Fruit fly (Drosophila melanogaster) whole organism, embryonic: Measurements from ENCODE around the gene eIF3i.

Experiments
- Atf-2 ChIP-seq: fragments of 200-800 bp; sonication (Bioruptor generic); optimal IDR thresholded peaks from 2 replicates; lab custom pipeline; 2016; ENCODE audit warnings: missing biosample characterization, missing genetic modification characterization
- Bgb ChIP-seq: fragments of 200-800 bp; sonication (Bioruptor generic); IDR thresholded peaks from 2 replicates; pipeline ENCODE4 v1.3.6; 2022; ENCODE audit warnings: missing biosample characterization, missing genetic modification characterization; ENCODE audit not compliant: partially characterized antibody
- CG10979 ChIP-seq: fragments of 200-800 bp; sonication (Bioruptor generic); optimal IDR thresholded peaks from 2 replicates; lab custom pipeline; 2018; ENCODE audit warnings: missing biosample characterization, mild to moderate bottlenecking, missing genetic modification characterization, moderate library complexity
- CG13287 ChIP-seq: fragments of 200-800 bp; sonication (Bioruptor generic); IDR thresholded peaks from 2 replicates; pipeline ENCODE4 v1.3.6; 2022; ENCODE audit warnings: missing biosample characterization, missing genetic modification characterization; ENCODE audit not compliant: partially characterized antibody
- CG13624 ChIP-seq: fragments of 200-800 bp; sonication (Bioruptor generic); optimal IDR thresholded peaks from 2 replicates; lab custom pipeline; 2016; ENCODE audit warnings: missing biosample characterization, missing genetic modification characterization
- CG14667 ChIP-seq: fragments of 200-800 bp; sonication (Bioruptor generic); IDR thresholded peaks from 2 replicates; pipeline ENCODE4 v1.3.6; 2022; ENCODE audit warnings: missing biosample characterization, missing genetic modification characterization
- CG1832 ChIP-seq: fragments of 200-800 bp; sonication (Bioruptor generic); optimal IDR thresholded peaks from 2 replicates; lab custom pipeline; 2017; ENCODE audit warnings: missing biosample characterization, mild to moderate bottlenecking, missing genetic modification characterization, inconsistent platforms
- CG2712 ChIP-seq: fragments of 200-800 bp; optimal IDR thresholded peaks from 3 replicates; lab custom pipeline; 2019; ENCODE audit warnings: missing biosample characterization, mild to moderate bottlenecking, missing genetic modification characterization, moderate library complexity
- CG2875 ChIP-seq: fragments of 200-800 bp; sonication (Bioruptor generic); optimal IDR thresholded peaks from 2 replicates; lab custom pipeline; 2017; ENCODE audit warnings: missing biosample characterization, mild to moderate bottlenecking, missing genetic modification characterization, missing genetic modification reagents
- CG30431 ChIP-seq: fragments of 200-800 bp; sonication (Bioruptor generic); optimal IDR thresholded peaks from 2 replicates; lab custom pipeline; 2017; ENCODE audit warnings: missing biosample characterization, missing genetic modification characterization
- CG31441 ChIP-seq: fragments of 200-800 bp; sonication (Bioruptor generic); IDR thresholded peaks from 2 replicates; pipeline ENCODE4 v1.3.6; 2022; ENCODE audit warnings: missing biosample characterization, missing genetic modification characterization
- CG3163 ChIP-seq: fragments of 200-800 bp; sonication (Bioruptor generic); optimal IDR thresholded peaks from 3 replicates; lab custom pipeline; 2016; ENCODE audit warnings: missing biosample characterization, missing genetic modification characterization
- CG34376 ChIP-seq: fragments of 200-800 bp; sonication (Bioruptor generic); optimal IDR thresholded peaks from 2 replicates; lab custom pipeline; 2018; ENCODE audit warnings: missing biosample characterization, mild to moderate bottlenecking, missing genetic modification characterization
- CG3847 ChIP-seq: fragments of 200-800 bp; sonication (Bioruptor generic); IDR thresholded peaks from 2 replicates; pipeline ENCODE4 v1.3.6; 2022; ENCODE audit warnings: missing biosample characterization, missing genetic modification characterization
- CG3995 ChIP-seq: fragments of 200-800 bp; sonication (Bioruptor generic); optimal IDR thresholded peaks from 3 replicates; lab custom pipeline; 2016; ENCODE audit warnings: missing biosample characterization, missing genetic modification characterization
- CG4424 ChIP-seq: fragments of 200-800 bp; sonication (Bioruptor generic); optimal IDR thresholded peaks from 3 replicates; lab custom pipeline; 2016; ENCODE audit warnings: missing biosample characterization, missing genetic modification characterization
- CG5180 ChIP-seq: fragments of 200-800 bp; sonication (Bioruptor generic); optimal IDR thresholded peaks from 3 replicates; lab custom pipeline; 2017; ENCODE audit warnings: missing biosample characterization, missing genetic modification characterization, mild to moderate bottlenecking, moderate library complexity, missing genetic modification reagents
- CG6175 ChIP-seq: fragments of 200-800 bp; sonication (Bioruptor generic); IDR thresholded peaks from 3 replicates; pipeline ENCODE4 v1.3.6; 2022; ENCODE audit warnings: missing biosample characterization, missing genetic modification characterization
- CG7357 ChIP-seq: fragments of 200-800 bp; sonication (Bioruptor generic); IDR thresholded peaks from 3 replicates; pipeline ENCODE4 v1.3.6; 2022; ENCODE audit warnings: missing biosample characterization, missing genetic modification characterization
- CG7556 ChIP-seq: fragments of 200-800 bp; sonication (Bioruptor generic); optimal IDR thresholded peaks from 2 replicates; lab custom pipeline; 2017; ENCODE audit warnings: missing biosample characterization, mild to moderate bottlenecking, missing genetic modification characterization
- CG8359 ChIP-seq: fragments of 200-800 bp; sonication (Bioruptor generic); optimal IDR thresholded peaks from 2 replicates; lab custom pipeline; 2017; ENCODE audit warnings: missing biosample characterization, mild to moderate bottlenecking, missing genetic modification characterization, borderline replicate concordance
- CG8924 ChIP-seq: fragments of 200-800 bp; optimal IDR thresholded peaks from 3 replicates; lab custom pipeline; 2019; ENCODE audit warnings: missing biosample characterization, mild to moderate bottlenecking, missing genetic modification characterization, moderate library complexity
- HmgZ ChIP-seq: fragments of 200-800 bp; sonication (Bioruptor generic); optimal IDR thresholded peaks from 2 replicates; lab custom pipeline; 2018; ENCODE audit warnings: missing biosample characterization, mild to moderate bottlenecking, missing genetic modification characterization
- Hmx ChIP-seq: fragments of 200-800 bp; sonication (Bioruptor generic); optimal IDR thresholded peaks from 2 replicates; lab custom pipeline; 2016; ENCODE audit warnings: missing biosample characterization, missing genetic modification characterization
- Hr3 ChIP-seq: fragments of 200-800 bp; sonication (Bioruptor generic); optimal IDR thresholded peaks from 3 replicates; lab custom pipeline; 2016; ENCODE audit warnings: missing biosample characterization, missing genetic modification characterization
- Kr ChIP-seq: fragments of 200-800 bp; sonication (Bioruptor generic); optimal IDR thresholded peaks from 2 replicates; lab custom pipeline; 2017; ENCODE audit warnings: missing biosample characterization, mild to moderate bottlenecking, missing genetic modification characterization
- MBD-R2 ChIP-seq: fragments of 200-800 bp; sonication (Bioruptor generic); IDR thresholded peaks from 2 replicates; pipeline ENCODE4 v1.3.6; 2022; ENCODE audit warnings: missing biosample characterization, missing genetic modification characterization
- Meics ChIP-seq: fragments of 200-800 bp; sonication (Bioruptor generic); optimal IDR thresholded peaks from 2 replicates; lab custom pipeline; 2017; ENCODE audit warnings: missing biosample characterization, mild to moderate bottlenecking, missing genetic modification characterization
- Ptx1 ChIP-seq: fragments of 200-800 bp; sonication (Bioruptor generic); IDR thresholded peaks from 2 replicates; pipeline ENCODE4 v1.3.6; 2022; ENCODE audit warnings: missing biosample characterization, missing genetic modification characterization
- Scr ChIP-seq: fragments of 200-800 bp; sonication (Bioruptor generic); IDR thresholded peaks from 2 replicates; pipeline ENCODE4 v1.3.6; 2022; ENCODE audit warnings: missing biosample characterization, missing genetic modification characterization; ENCODE audit not compliant: partially characterized antibody
- Sin3A ChIP-seq: fragments of >200 bp; optimal IDR thresholded peaks from 2 replicates; lab custom pipeline; 2018
- TFAM ChIP-seq: fragments of 200-800 bp; sonication (Bioruptor generic); optimal IDR thresholded peaks from 2 replicates; lab custom pipeline; 2017; ENCODE audit warnings: missing biosample characterization, missing genetic modification characterization, inconsistent platforms
- crc ChIP-seq: fragments of 200-800 bp; sonication (Bioruptor generic); optimal IDR thresholded peaks from 2 replicates; lab custom pipeline; 2016; ENCODE audit warnings: missing biosample characterization, missing genetic modification characterization
- disco-r ChIP-seq: fragments of 200-800 bp; sonication (Bioruptor generic); optimal IDR thresholded peaks from 2 replicates; lab custom pipeline; 2016; ENCODE audit warnings: missing biosample characterization, missing genetic modification characterization
- emc ChIP-seq: fragments of 200-800 bp; sonication (Bioruptor generic); optimal IDR thresholded peaks from 2 replicates; lab custom pipeline; 2016; ENCODE audit warnings: missing biosample characterization, missing genetic modification characterization
- kay ChIP-seq: fragments of 200-800 bp; sonication (Bioruptor generic); optimal IDR thresholded peaks from 2 replicates; lab custom pipeline; 2016; ENCODE audit warnings: missing biosample characterization, missing genetic modification characterization
- ken ChIP-seq: fragments of 200-800 bp; sonication (Bioruptor generic); IDR thresholded peaks from 3 replicates; pipeline ENCODE4 v1.3.6; 2022; ENCODE audit warnings: missing biosample characterization, missing genetic modification characterization
- lov ChIP-seq, 2 experiments: fragments of 200-800 bp in 1 of 2; fragments of >200 bp in 1 of 2; sonication (Bioruptor generic) in 1 of 2; IDR thresholded peaks in 1 of 2; optimal IDR thresholded peaks in 1 of 2; 2 replicates in 1 of 2; 3 replicates in 1 of 2; pipeline versions ENCODE4 v1.3.6 to Lab custom; 2017 to 2022; ENCODE audit warnings: missing biosample characterization in 1 of 2, missing genetic modification characterization in 1 of 2
- oc ChIP-seq: fragments of 200-800 bp; sonication (Bioruptor generic); optimal IDR thresholded peaks from 2 replicates; lab custom pipeline; 2018; ENCODE audit warnings: missing biosample characterization, mild to moderate bottlenecking, missing genetic modification characterization, moderate library complexity
- pho ChIP-seq: fragments of 200-800 bp; sonication (Bioruptor generic); optimal IDR thresholded peaks from 2 replicates; lab custom pipeline; 2016; ENCODE audit warnings: missing biosample characterization, missing genetic modification characterization
- psq ChIP-seq: fragments of 200-800 bp; sonication (Bioruptor generic); optimal IDR thresholded peaks from 2 replicates; lab custom pipeline; 2017; ENCODE audit warnings: missing biosample characterization, missing genetic modification characterization
- ro ChIP-seq: fragments of 200-800 bp; sonication (Bioruptor generic); IDR thresholded peaks from 2 replicates; pipeline ENCODE4 v1.3.6; 2022; ENCODE audit warnings: missing biosample characterization, missing genetic modification characterization
- run ChIP-seq: fragments of 200-800 bp; sonication (Bioruptor generic); optimal IDR thresholded peaks from 3 replicates; lab custom pipeline; 2018; ENCODE audit warnings: missing biosample characterization, mild to moderate bottlenecking, missing genetic modification characterization
- sens ChIP-seq: fragments of 200-800 bp; sonication (Bioruptor generic); peaks from one replicate; lab custom pipeline; 2016; ENCODE audit warnings: missing biosample characterization, missing genetic modification characterization
- slp2 ChIP-seq: fragments of 200-800 bp; sonication (Bioruptor generic); optimal IDR thresholded peaks from 2 replicates; lab custom pipeline; 2016; ENCODE audit warnings: missing biosample characterization, missing genetic modification characterization
- sr ChIP-seq: fragments of 200-800 bp; sonication (Bioruptor generic); IDR thresholded peaks from 3 replicates; pipeline ENCODE4 v1.3.6; 2022; ENCODE audit warnings: missing biosample characterization, missing genetic modification characterization
- ssp ChIP-seq: fragments of 200-800 bp; sonication (Bioruptor generic); IDR thresholded peaks from 2 replicates; pipeline ENCODE4 v1.3.6; 2022; ENCODE audit warnings: missing biosample characterization, missing genetic modification characterization
- stc ChIP-seq: fragments of 200-800 bp; sonication (Bioruptor generic); IDR thresholded peaks from 2 replicates; pipeline ENCODE4 v1.3.6; 2022; ENCODE audit warnings: missing biosample characterization, missing genetic modification characterization
- yki ChIP-seq: fragments of >200 bp; optimal IDR thresholded peaks from 3 replicates; lab custom pipeline; 2018

eIF3i gene

DNA sequence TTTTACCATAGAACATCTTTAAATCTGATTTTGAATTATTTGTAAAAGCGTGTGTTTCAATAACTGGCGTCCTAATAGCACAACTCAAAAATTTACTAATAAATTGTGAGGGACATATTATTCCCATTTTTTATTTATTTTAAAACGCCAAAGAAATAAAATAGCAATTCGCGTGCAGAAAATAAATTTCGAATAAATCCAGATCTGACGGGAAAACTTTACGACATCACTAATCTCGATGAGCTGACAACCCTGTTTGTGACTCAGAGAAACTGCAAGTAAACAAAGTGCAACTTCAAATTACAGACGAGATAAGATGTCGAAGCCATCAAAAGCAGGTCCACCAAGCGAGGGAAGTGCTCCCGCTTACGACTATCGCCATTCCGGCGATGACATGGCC, 2.2 kb downstream of the eIF3i start, which contains the start of gene CG34125 (continued):
- TF ChIP-seq kay (peak; percentile 97), HmgZ (tag; lab: Kevin White, UChicago) (peak; percentile 13), Ptx1 (no peak), CG3995 (GFP tag; lab: Kevin White, UChicago) (peak; percentile 53), CG13287 (GFP tag; lab: Robert Waterston, UW) (peak; percentile 22; the same call in 1 of the 2 replicates), CG13624 (GFP tag; lab: Kevin White, UChicago) (peak; percentile 5), CG3847 (peak; percentile 26; the same call in 1 of the 2 replicates), ro (no peak), oc (no peak)
- TF ChIP-seq, all 482 proteins: peak for 30

DNA sequence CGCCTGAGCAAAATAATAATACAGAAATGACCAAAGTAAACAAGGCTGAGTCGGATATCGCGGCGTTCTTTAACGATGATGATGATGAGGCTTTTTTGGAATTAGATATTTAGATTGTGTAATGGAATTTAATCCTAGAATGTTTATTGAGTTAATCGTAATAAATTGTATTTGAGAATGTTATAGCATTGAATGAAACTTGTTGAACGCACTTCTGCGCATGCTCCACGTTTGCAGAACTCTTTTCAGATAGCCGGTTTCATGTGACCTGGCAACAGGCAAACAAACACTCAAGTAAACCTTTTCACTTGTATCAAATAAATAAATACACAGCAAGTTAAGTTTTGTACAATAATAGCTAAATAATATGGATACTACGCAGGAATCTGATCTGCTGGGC, 9.5 kb downstream of the eIF3i start, which contains the start of gene CG34124:
TSS of gene CG34124 (plus strand) at position 301 of the 400 bp plus-strand sequence.
- TF ChIP-seq Hr3 (GFP tag; lab: Kevin White, UChicago) (no peak), CG1832 (no peak), CG2712 (tag; lab: Kevin White, UChicago) (no peak), CG5180 (GFP tag; lab: Kevin White, UChicago) (no peak), psq (no peak), CG8924 (tag; lab: Kevin White, UChicago) (no peak), Meics (GFP tag; lab: Kevin White, UChicago) (no peak), emc (GFP tag; lab: Kevin White, UChicago) (no peak), TFAM (GFP tag; lab: Kevin White, UChicago) (no peak), CG6175 (no peak), CG2875 (GFP tag; lab: Kevin White, UChicago) (no peak), CG30431 (GFP tag; lab: Kevin White, UChicago) (no peak)

DNA sequence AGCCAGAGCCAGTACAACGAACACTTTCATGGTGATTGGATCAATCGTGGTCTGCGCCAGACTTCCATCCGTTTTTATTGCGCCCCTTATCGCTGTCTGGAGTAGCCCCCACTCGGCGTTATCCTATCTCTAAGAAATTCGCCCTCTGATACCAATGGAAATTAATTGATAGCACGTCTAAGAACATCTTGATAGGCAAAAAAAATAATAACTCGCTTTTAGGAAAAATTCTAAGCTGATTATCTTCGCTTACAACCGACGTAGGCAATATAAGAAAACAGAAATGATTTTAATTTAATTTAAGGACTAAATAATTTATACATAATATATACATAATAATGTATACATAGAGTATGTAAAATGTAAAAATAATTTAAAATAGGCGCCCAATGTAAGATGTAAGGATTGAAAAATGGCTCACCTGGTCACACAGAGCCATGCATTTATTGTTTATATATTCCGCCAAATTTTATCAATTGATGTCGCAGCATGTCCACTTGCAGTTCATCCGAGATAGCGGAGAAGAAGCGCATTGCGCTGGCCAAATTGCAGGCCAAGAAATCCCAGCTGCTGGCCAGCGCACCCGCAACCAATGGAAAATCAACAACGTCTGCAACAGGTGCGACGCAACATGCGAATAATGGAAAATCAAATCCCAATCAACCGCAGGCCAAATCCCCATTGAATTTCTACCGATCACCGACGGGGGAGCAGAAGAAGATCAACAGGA, 12.3 kb downstream of the eIF3i start, which contains the start of the genes Jon25Bi and Marcal1:
TSS of gene Jon25Bi (minus strand) at position 51 of the 730 bp plus-strand sequence.
TSS of gene Marcal1 (plus strand) at position 416 of the 730 bp plus-strand sequence.
- no peak for TF ChIP-seq CG7556 (GFP tag; lab: Kevin White, UChicago)
- TF ChIP-seq CG4424 (GFP tag; lab: Kevin White, UChicago): no peak
- no peak for TF ChIP-seq run
- no peak for TF ChIP-seq pho (GFP tag; lab: Kevin White, UChicago)
- TF ChIP-seq sr (GFP tag; lab: Robert Waterston, UW): no peak
- TF ChIP-seq stc: no peak
- TF ChIP-seq ken (GFP tag; lab: Robert Waterston, UW): no peak
- peak; percentile 29; the same call in 1 of the 2 replicates for TF ChIP-seq Bgb
- TF ChIP-seq CG7357 (GFP tag; lab: Robert Waterston, UW): no peak
- TF ChIP-seq crc (GFP tag; lab: Kevin White, UChicago): no peak
- no peak for TF ChIP-seq yki (lab: Kevin White, UChicago)
- peak; percentile 80 for TF ChIP-seq MBD-R2 (GFP tag; lab: Robert Waterston, UW)
- TF ChIP-seq ssp (GFP tag; lab: Robert Waterston, UW): no peak
- TF ChIP-seq CG3163: no peak
- TF ChIP-seq Sin3A: no peak
- TF ChIP-seq CG10979 (tag; lab: Kevin White, UChicago): no peak
- no peak for TF ChIP-seq slp2 (GFP tag; lab: Kevin White, UChicago)
- TF ChIP-seq disco-r (GFP tag; lab: Kevin White, UChicago): no peak
- TF ChIP-seq Hmx (GFP tag; lab: Kevin White, UChicago): no peak
- no peak for TF ChIP-seq CG31441 (GFP tag; lab: Robert Waterston, UW)
- TF ChIP-seq Atf-2 (GFP tag; lab: Kevin White, UChicago): no peak
- no peak for TF ChIP-seq CG34376 (GFP tag; lab: Kevin White, UChicago)
- no peak for TF ChIP-seq CG14667 (GFP tag; lab: Robert Waterston, UW)
- no peak for TF ChIP-seq lov (optimal IDR thresholded peaks at IDR 0.05; lab: Kevin White, UChicago)
- TF ChIP-seq lov (GFP tag; IDR thresholded peaks at IDR 0.05; lab: Robert Waterston, UW): no peak
- no peak for TF ChIP-seq sens
- TF ChIP-seq Scr (GFP tag; lab: Robert Waterston, UW): no peak; the same call in 1 of the 2 replicates
- TF ChIP-seq CG8359 (GFP tag; lab: Kevin White, UChicago): no peak
- no peak for TF ChIP-seq Kr (GFP tag; lab: Kevin White, UChicago)
